Worm (Caenorhabditis elegans) whole organism, L1 larva: ENCODE measurements around the gene T28F12.1.
A peak's percentile ranks its signal among the peaks of the same experiment; 100 is the strongest.
"Not testable (repeated sequence)": the region's sequence is repeated elsewhere in the genome, so short reads cannot be mapped to it uniquely, and the experiment has no call there.

Experiments used
- C16A3.4 ChIP-seq: fragments of 150-350 bp; optimal IDR thresholded peaks from 2 replicates; lab custom pipeline; 2014; ENCODE audit warnings: missing biosample characterization, missing genetic modification characterization
- C34B4.2 ChIP-seq: sonication (generic microtip); optimal IDR thresholded peaks from 2 replicates; lab custom pipeline; 2017; ENCODE audit warnings: mild to moderate bottlenecking, missing genetic modification characterization, missing compliant biosample characterization
- F16B12.6 ChIP-seq: fragments of 150-350 bp; optimal IDR thresholded peaks from 2 replicates; lab custom pipeline; 2014; ENCODE audit warnings: missing biosample characterization, missing genetic modification characterization
- aha-1 ChIP-seq: fragments of 150-350 bp; optimal IDR thresholded peaks from 2 replicates; lab custom pipeline; 2014; ENCODE audit warnings: missing biosample characterization, missing genetic modification characterization
- aly-2 ChIP-seq: fragments of 150-350 bp; optimal IDR thresholded peaks from 2 replicates; lab custom pipeline; 2014; ENCODE audit warnings: missing biosample characterization, missing genetic modification characterization
- ama-1 ChIP-seq: fragments of 150-350 bp; optimal IDR thresholded peaks from 2 replicates; lab custom pipeline; 2014
- blmp-1 ChIP-seq: fragments of 150-350 bp; optimal IDR thresholded peaks from 2 replicates; lab custom pipeline; 2014; ENCODE audit warnings: missing biosample characterization, missing genetic modification characterization
- ceh-82 ChIP-seq, 3 experiments: fragments of 150-350 bp in 1 of 3; sonication (generic microtip) in 2 of 3; optimal IDR thresholded peaks; 2 replicates each; lab custom pipeline; 2014 to 2017; ENCODE audit warnings: missing biosample characterization in 3 of 3, missing genetic modification characterization in 3 of 3
- ceh-90 ChIP-seq: sonication (generic microtip); optimal IDR thresholded peaks from 2 replicates; lab custom pipeline; 2016; ENCODE audit warnings: missing genetic modification characterization, missing compliant biosample characterization
- efl-1 ChIP-seq, 4 experiments: fragments of 150-350 bp; optimal IDR thresholded peaks in 3 of 4; peaks in 1 of 4; 1 replicate in 1 of 4; 2 replicates in 3 of 4; lab custom pipeline; 2014; ENCODE audit warnings: missing biosample characterization in 2 of 4, missing genetic modification characterization in 2 of 4, missing genetic modification reagents in 2 of 4
- efl-3 ChIP-seq: fragments of 200-800 bp; sonication (Bioruptor generic); optimal IDR thresholded peaks from 2 replicates; lab custom pipeline; 2018; ENCODE audit warnings: mild to moderate bottlenecking, missing genetic modification characterization, missing compliant biosample characterization
- egl-13 ChIP-seq: sonication (generic microtip); optimal IDR thresholded peaks from 2 replicates; lab custom pipeline; 2016; ENCODE audit warnings: missing genotype, missing genetic modification reagents, missing genetic modification characterization, missing compliant biosample characterization
- elt-2 ChIP-seq: sonication (generic microtip); optimal IDR thresholded peaks from 2 replicates; lab custom pipeline; 2016; ENCODE audit warnings: missing genetic modification characterization, mild to moderate bottlenecking, inconsistent platforms, missing compliant biosample characterization, missing genetic modification reagents
- elt-3 ChIP-seq, 6 experiments: fragments of 150-350 bp in 1 of 6; sonication (generic microtip); optimal IDR thresholded peaks; 2 replicates each; lab custom pipeline; 2017 to 2018; ENCODE audit warnings: missing biosample characterization in 6 of 6, missing genetic modification characterization in 6 of 6, inconsistent platforms in 1 of 6
- hlh-4 ChIP-seq: sonication (generic microtip); optimal IDR thresholded peaks from 2 replicates; lab custom pipeline; 2016; ENCODE audit warnings: mild to moderate bottlenecking, missing genetic modification characterization, missing compliant biosample characterization
- isw-1 ChIP-seq: fragments of 200-800 bp; sonication (Bioruptor generic); IDR thresholded peaks from 2 replicates; pipeline ENCODE4 v1.3.6; 2022; ENCODE audit warnings: missing genetic modification characterization, missing compliant biosample characterization
- lin-14 ChIP-seq: fragments of 200-800 bp; sonication (Bioruptor generic); optimal IDR thresholded peaks from 2 replicates; lab custom pipeline; 2018; ENCODE audit warnings: mild to moderate bottlenecking, missing genetic modification characterization, moderate library complexity, missing compliant biosample characterization
- lin-15B ChIP-seq: fragments of 150-350 bp; sonication (generic microtip); optimal IDR thresholded peaks from 3 replicates; lab custom pipeline; 2014; ENCODE audit warnings: missing biosample characterization, missing genetic modification characterization
- lin-35 ChIP-seq, 2 experiments: fragments of 150-350 bp; optimal IDR thresholded peaks; 2 replicates each; lab custom pipeline; 2014; ENCODE audit warnings: missing biosample characterization in 2 of 2, missing genetic modification characterization in 2 of 2, missing genetic modification reagents in 2 of 2
- lsy-2 ChIP-seq, 2 experiments: fragments of 150-350 bp; optimal IDR thresholded peaks; 2 replicates each; lab custom pipeline; 2014; ENCODE audit warnings: missing biosample characterization in 2 of 2, missing genetic modification characterization in 2 of 2
- mep-1 ChIP-seq: fragments of 150-350 bp; optimal IDR thresholded peaks from 2 replicates; lab custom pipeline; 2014; ENCODE audit warnings: missing biosample characterization, missing genetic modification characterization
- nhr-12 ChIP-seq: sonication (generic microtip); optimal IDR thresholded peaks from 2 replicates; lab custom pipeline; 2017; ENCODE audit warnings: missing biosample characterization, missing genetic modification characterization
- nhr-20 ChIP-seq: sonication (generic microtip); optimal IDR thresholded peaks from 2 replicates; lab custom pipeline; 2016; ENCODE audit warnings: mild to moderate bottlenecking, missing genetic modification characterization, missing compliant biosample characterization
- nhr-71 ChIP-seq: sonication (generic microtip); optimal IDR thresholded peaks from 2 replicates; lab custom pipeline; 2016; ENCODE audit warnings: mild to moderate bottlenecking, missing genetic modification characterization, moderate library complexity, missing compliant biosample characterization
- nhr-77 ChIP-seq: fragments of 150-350 bp; optimal IDR thresholded peaks from 2 replicates; lab custom pipeline; 2014; ENCODE audit warnings: missing biosample characterization, missing genetic modification characterization
- nhr-85 ChIP-seq: sonication (generic microtip); peaks from one replicate; lab custom pipeline; 2016; ENCODE audit warnings: missing genetic modification characterization, inconsistent platforms, missing compliant biosample characterization
- nhr-90 ChIP-seq: sonication (generic microtip); optimal IDR thresholded peaks from 2 replicates; lab custom pipeline; 2016; ENCODE audit warnings: mild to moderate bottlenecking, missing genetic modification characterization, missing compliant biosample characterization; ENCODE audit not compliant: poor library complexity
- pag-3 ChIP-seq: sonication (generic microtip); optimal IDR thresholded peaks from 2 replicates; lab custom pipeline; 2017; ENCODE audit warnings: missing genetic modification characterization, mild to moderate bottlenecking, missing compliant biosample characterization, antibody characterized with exemption, borderline replicate concordance; ENCODE audit not compliant: insufficient read depth
- skn-1 ChIP-seq: fragments of 150-350 bp; optimal IDR thresholded peaks from 2 replicates; lab custom pipeline; 2014; ENCODE audit warnings: missing biosample characterization, missing genetic modification characterization
- snpc-4 ChIP-seq: fragments of 150-350 bp; optimal IDR thresholded peaks from 2 replicates; lab custom pipeline; 2014; ENCODE audit warnings: missing biosample characterization, missing genetic modification characterization
- snu-23 ChIP-seq: sonication (generic microtip); optimal IDR thresholded peaks from 2 replicates; lab custom pipeline; 2016; ENCODE audit warnings: missing genetic modification characterization, missing compliant biosample characterization
- sptf-1 ChIP-seq: fragments of 150-350 bp; optimal IDR thresholded peaks from 2 replicates; lab custom pipeline; 2014; ENCODE audit warnings: missing biosample characterization, missing genetic modification characterization
- sup-37 ChIP-seq: fragments of 200-800 bp; sonication (Bioruptor generic); optimal IDR thresholded peaks from 2 replicates; lab custom pipeline; 2018; ENCODE audit warnings: mild to moderate bottlenecking, missing genetic modification characterization, missing compliant biosample characterization
- tbx-2 ChIP-seq: sonication (generic microtip); optimal IDR thresholded peaks from 2 replicates; lab custom pipeline; 2016; ENCODE audit warnings: missing genetic modification characterization, missing compliant biosample characterization
- vab-15 ChIP-seq: sonication (generic microtip); optimal IDR thresholded peaks from 2 replicates; lab custom pipeline; 2017; ENCODE audit warnings: missing genotype, mild to moderate bottlenecking, missing genetic modification characterization, missing compliant biosample characterization
- zag-1 ChIP-seq: fragments of 150-350 bp; optimal IDR thresholded peaks from 2 replicates; lab custom pipeline; 2014; ENCODE audit warnings: missing biosample characterization, missing genetic modification characterization
- zip-4 ChIP-seq: fragments of 200-800 bp; sonication (Bioruptor generic); optimal IDR thresholded peaks from 2 replicates; lab custom pipeline; 2018; ENCODE audit warnings: mild to moderate bottlenecking, missing genetic modification characterization, moderate library complexity, missing compliant biosample characterization
- ztf-11 ChIP-seq, 2 experiments: sonication (generic microtip); optimal IDR thresholded peaks; 2 replicates each; lab custom pipeline; 2016 to 2017; ENCODE audit warnings: missing genetic modification characterization in 2 of 2, missing biosample characterization in 1 of 2, missing compliant biosample characterization in 1 of 2

T28F12.1 gene

ce11 chrV:4512733-4513132, at the start of gene T28F12.1:
Gene T28F12.1, plus strand, starts transcription at chrV:4513033.
- TF ChIP-seq aha-1 (tag; lab: Kevin White, UChicago) (no peak), ama-1 (lab: Kevin White, UChicago) (no peak), C16A3.4 (tag; lab: Kevin White, UChicago) (no peak), snpc-4 (tag; lab: Kevin White, UChicago) (no peak), elt-2 (no peak)

- TF ChIP-seq zag-1 (tag; lab: Kevin White, UChicago) (no peak), zip-4 (GFP tag; lab: Kevin White, UChicago) (no peak), nhr-77 (tag; lab: Kevin White, UChicago) (no peak), lin-35 (GFP tag; optimal IDR thresholded peaks at IDR 0.05; lab: Kevin White, UChicago) (no peak), F16B12.6 (tag; lab: Kevin White, UChicago) (no peak), C34B4.2 (no peak), ztf-11 (tag; optimal IDR thresholded peaks at IDR 0.05; lab: Kevin White, UChicago) (no peak), aly-2 (tag; lab: Kevin White, UChicago) (no peak), isw-1 (GFP tag; lab: Robert Waterston, UW) (no peak), sup-37 (no peak), egl-13 (tag; lab: Kevin White, UChicago) (no peak)
Observed at ce11 chrV:4471065-4471464, 41.8 kb upstream of the T28F12.1 start, which contains the start of gene T08H10.3. Gene T08H10.3, plus strand, starts transcription at chrV:4471365.

ce11 chrV:4474543-4474942, 38.3 kb upstream of the T28F12.1 start, which contains the start of gene str-35:
Gene str-35, plus strand, starts transcription at chrV:4474843.
- not testable (repeated sequence) for TF ChIP-seq tbx-2 (tag; lab: Kevin White, UChicago); efl-3 (GFP tag; lab: Kevin White, UChicago); aha-1 (tag; lab: Kevin White, UChicago)

ce11 chrV:4481823-4482222, 31.0 kb upstream of the T28F12.1 start:
- TF ChIP-seq ceh-90 (tag; lab: Kevin White, UChicago): no peak
- no peak for TF ChIP-seq lin-15B (tag; lab: Kevin White, UChicago)
- no peak for TF ChIP-seq sptf-1 (tag; lab: Kevin White, UChicago)
- TF ChIP-seq zag-1 (tag; lab: Kevin White, UChicago): no peak
- TF ChIP-seq vab-15 (tag; lab: Kevin White, UChicago): no peak

ce11 chrV:4483049-4483507, 29.8 kb upstream of the T28F12.1 start, which contains the start of gene exc-15:
Gene exc-15, plus strand, starts transcription at chrV:4483459.
- peak; percentile 73 for TF ChIP-seq blmp-1 (tag; lab: Kevin White, UChicago)
- TF ChIP-seq nhr-20 (tag; lab: Kevin White, UChicago): peak; percentile 63
- TF ChIP-seq lsy-2 (tag; optimal IDR thresholded peaks at IDR 0.05; lab: Kevin White, UChicago): peak in 1 of 2 experiments; percentile 25
- no peak for TF ChIP-seq ceh-82 (tag; optimal IDR thresholded peaks at IDR 0.05; lab: Kevin White, UChicago)
- peak; percentile 68 for TF ChIP-seq elt-2
- TF ChIP-seq elt-3 (tag; optimal IDR thresholded peaks at IDR 0.05; lab: Kevin White, UChicago): peak in 1 of 6 experiments; percentile 58
- peak; percentile 4 for TF ChIP-seq nhr-90
- peak; percentile 76 for TF ChIP-seq nhr-85 (tag; lab: Kevin White, UChicago)
- no peak for TF ChIP-seq nhr-12
- TF ChIP-seq aha-1 (tag; lab: Kevin White, UChicago): no peak
- TF ChIP-seq efl-1 (optimal IDR thresholded peaks at IDR 0.05; lab: Kevin White, UChicago): no peak
- TF ChIP-seq efl-1 (GFP tag; optimal IDR thresholded peaks at IDR 0.05 in 1 of 2; lab: Kevin White, UChicago): peak in 1 of 2 experiments; percentile 37
- TF ChIP-seq lin-35 (GFP tag; optimal IDR thresholded peaks at IDR 0.05; lab: Kevin White, UChicago): peak in 1 of 2 experiments; percentile 51
- no peak for TF ChIP-seq aly-2 (tag; lab: Kevin White, UChicago)
- peak; percentile 63 for TF ChIP-seq snu-23 (GFP tag; lab: Kevin White, UChicago)
- TF ChIP-seq lin-14 (GFP tag; lab: Kevin White, UChicago): peak; percentile 72
- peak; percentile 19 for TF ChIP-seq mep-1 (tag; lab: Kevin White, UChicago)
- TF ChIP-seq nhr-71 (tag; lab: Kevin White, UChicago): peak; percentile 40
- peak; percentile 23 for TF ChIP-seq skn-1 (tag; lab: Kevin White, UChicago)
- TF ChIP-seq pag-3 (tag; lab: Kevin White, UChicago): no peak
- no peak for TF ChIP-seq hlh-4
